Fruit fly (Drosophila melanogaster): ENCODE measurements around the gene hzg.
A peak's percentile ranks its signal among the peaks of the same experiment; 100 is the strongest.

Gene hzg

DNA sequence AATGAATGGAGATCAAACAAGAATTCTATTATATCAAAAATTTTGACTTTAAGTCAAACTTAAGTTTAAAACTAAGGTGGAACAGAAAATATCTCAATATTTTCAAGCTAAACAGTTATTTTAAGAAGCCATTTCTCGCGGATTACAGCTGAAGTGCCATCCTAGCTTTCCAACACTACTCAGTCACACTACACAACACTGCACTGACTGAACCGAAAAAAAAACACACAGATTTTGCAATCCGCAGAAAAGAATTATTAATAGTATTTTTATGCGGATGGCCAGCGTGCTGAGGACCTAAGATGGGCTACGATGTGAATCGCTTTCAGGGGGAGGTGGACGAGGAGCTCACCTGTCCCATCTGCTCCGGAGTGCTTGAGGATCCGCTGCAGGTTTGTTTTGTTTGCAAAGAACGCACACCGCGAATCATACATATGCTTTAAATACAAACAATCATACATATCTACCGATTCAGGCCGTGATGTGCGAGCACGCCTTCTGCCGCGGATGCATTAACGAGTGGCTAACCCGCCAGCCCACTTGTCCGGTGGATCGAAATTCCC, 48.0 kb downstream of the hzg start, which contains the start of gene elgi (continued):
- TF ChIP-seq Bdp1 (GFP tag; optimal IDR thresholded peaks at IDR 0.05) (peak; percentile 39), Dip3 (GFP tag; optimal IDR thresholded peaks at IDR 0.05) (peak; percentile 63), dati (GFP tag; IDR thresholded peaks at IDR 0.05) (no peak), CG34224 (GFP tag; IDR thresholded peaks at IDR 0.05; ENCODE audit: partially characterized antibody) (peak; percentile 40; the same call in 2 of the 3 replicates), CG2875 (GFP tag; optimal IDR thresholded peaks at IDR 0.05) (peak; percentile 11), CG2712 (tag; optimal IDR thresholded peaks at IDR 0.05) (peak; percentile 37), ssp (GFP tag; IDR thresholded peaks at IDR 0.05) (no peak), pnt (GFP tag; optimal IDR thresholded peaks at IDR 0.05) (peak; percentile 28), dimm (GFP tag; IDR thresholded peaks at IDR 0.05) (no peak), row (GFP tag; IDR thresholded peaks at IDR 0.05) (peak; percentile 84), tna (GFP tag; IDR thresholded peaks at IDR 0.05; ENCODE audit: partially characterized antibody) (no peak), unpg (GFP tag; optimal IDR thresholded peaks at IDR 0.05) (peak; percentile 39), CG31441 (GFP tag; IDR thresholded peaks at IDR 0.05) (no peak), luna (GFP tag; optimal IDR thresholded peaks at IDR 0.05) (peak; percentile 2), CG10267 (tag; optimal IDR thresholded peaks at IDR 0.05) (peak; percentile 95), CG2678 (tag; optimal IDR thresholded peaks at IDR 0.05) (no peak), CG1024 (GFP tag; IDR thresholded peaks at IDR 0.05) (peak; percentile 35), klu (GFP tag; IDR thresholded peaks at IDR 0.05) (no peak), abd-A (tag; optimal IDR thresholded peaks at IDR 0.05) (no peak), Adf1 (GFP tag; IDR thresholded peaks at IDR 0.05) (no peak), chif (GFP tag; optimal IDR thresholded peaks at IDR 0.05) (peak; percentile 35 to 63), Fer3 (tag; optimal IDR thresholded peaks at IDR 0.05) (peak; percentile 26), eve (GFP tag; optimal IDR thresholded peaks at IDR 0.05) (no peak), CG14860 (GFP tag; IDR thresholded peaks at IDR 0.05; ENCODE audit: partially characterized antibody) (no peak), grau (tag; optimal IDR thresholded peaks at IDR 0.05) (peak; percentile 41), CG12236 (GFP tag; optimal IDR thresholded peaks at IDR 0.05) (no peak), CG14710 (tag; optimal IDR thresholded peaks at IDR 0.05) (peak; percentile 35), CG3838 (GFP tag; optimal IDR thresholded peaks at IDR 0.05) (no peak), sob (GFP tag; IDR thresholded peaks at IDR 0.05) (peak; percentile 83), Myb (GFP tag; optimal IDR thresholded peaks at IDR 0.05) (peak; percentile 62), B-H2 (GFP tag; optimal IDR thresholded peaks at IDR 0.05) (peak; percentile 75), HLH54F (GFP tag; optimal IDR thresholded peaks at IDR 0.05) (peak; percentile 67), Asciz (GFP tag; optimal IDR thresholded peaks at IDR 0.05) (no peak), tin (GFP tag; optimal IDR thresholded peaks at IDR 0.05) (peak; percentile 62), zfh1 (GFP tag; IDR thresholded peaks at IDR 0.05) (peak; percentile 55; the same call in 1 of the 3 replicates), ac (GFP tag; optimal IDR thresholded peaks at IDR 0.05) (no peak), CG3847 (GFP tag; IDR thresholded peaks at IDR 0.05) (peak; percentile 77), Ets65A (GFP tag) (peak; percentile 94), CG12744 (GFP tag; optimal IDR thresholded peaks at IDR 0.05) (peak; percentile 18), pita (GFP tag; optimal IDR thresholded peaks at IDR 0.05) (no peak), CG3995 (GFP tag; optimal IDR thresholded peaks at IDR 0.05) (peak; percentile 70), CG10147 (GFP tag; optimal IDR thresholded peaks at IDR 0.05) (peak; percentile 33), CG13624 (GFP tag; optimal IDR thresholded peaks at IDR 0.05) (peak; percentile 69), C15 (GFP tag; IDR thresholded peaks at IDR 0.05) (no peak), CG14441 (GFP tag; IDR thresholded peaks at IDR 0.05) (peak; percentile 45; the same call in 1 of the 2 replicates), Side (GFP tag; optimal IDR thresholded peaks at IDR 0.05) (peak; percentile 55), GATAe (GFP tag; conservative IDR thresholded peaks at IDR 0.05) (no peak), CG13287 (GFP tag; IDR thresholded peaks at IDR 0.05; ENCODE audit: partially characterized antibody) (peak; percentile 58), Ptx1 (GFP tag; IDR thresholded peaks at IDR 0.05) (peak; percentile 46), Doc2 (GFP tag; IDR thresholded peaks at IDR 0.05) (no peak), CG11093 (GFP tag; IDR thresholded peaks at IDR 0.05) (no peak)
